Fruit fly (Drosophila melanogaster): ENCODE measurements around the gene bigmax.

Gene bigmax

DNA sequence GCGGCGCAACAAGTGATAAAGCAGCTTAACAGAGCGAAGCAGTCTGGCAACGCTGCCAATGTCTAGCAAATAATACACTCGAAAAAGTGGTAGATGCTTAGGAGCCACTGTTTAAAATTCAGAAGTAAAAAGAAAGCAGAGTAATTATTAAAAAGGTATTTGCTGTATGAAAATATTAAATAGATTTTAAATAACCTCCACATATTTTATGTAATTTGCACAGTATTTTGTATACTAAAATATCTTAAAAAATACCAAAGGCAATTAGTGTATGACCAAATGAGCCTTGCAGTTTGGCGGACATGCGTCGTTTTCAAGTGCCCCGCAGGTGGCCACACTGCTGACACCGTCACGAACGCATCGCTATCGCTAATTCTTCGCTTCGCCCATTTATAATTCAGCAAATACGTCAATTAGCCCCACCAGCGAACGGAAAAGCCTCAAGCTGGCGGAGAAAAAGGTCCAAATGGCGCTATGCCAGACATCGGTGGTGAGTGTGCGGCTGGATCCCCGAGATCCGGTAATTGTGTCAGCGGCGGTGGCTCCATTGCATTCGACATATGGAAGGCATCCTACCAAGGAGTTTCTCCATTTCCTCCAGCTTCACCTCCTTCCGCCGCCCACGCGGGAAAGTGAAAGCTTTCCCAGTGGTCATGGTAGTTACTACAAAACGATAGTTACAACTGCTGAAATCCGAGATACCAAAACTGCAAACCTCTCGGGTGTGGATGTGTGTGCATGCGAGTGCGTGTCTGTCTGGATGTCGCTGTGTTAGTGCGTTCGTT lies 35.0 kb downstream of the bigmax start, which contains the start of gene pll (continued):
- TF ChIP-seq gem (tag; optimal IDR thresholded peaks at IDR 0.05) (no peak), Asciz (GFP tag; optimal IDR thresholded peaks at IDR 0.05) (peak; percentile 50), CG4424 (GFP tag; optimal IDR thresholded peaks at IDR 0.05) (peak; percentile 67), CG8290 (GFP tag; optimal IDR thresholded peaks at IDR 0.05) (no peak), CG8290 (tag; optimal IDR thresholded peaks at IDR 0.05) (no peak), CG3995 (GFP tag; optimal IDR thresholded peaks at IDR 0.05) (peak; percentile 43), fd96Cb (tag; optimal IDR thresholded peaks at IDR 0.05) (peak; percentile 75), fru (optimal IDR thresholded peaks at IDR 0.05) (no peak), CG4617 (GFP tag; optimal IDR thresholded peaks at IDR 0.05; ENCODE audit: borderline replicate concordance) (peak; percentile 94), CG32767 (GFP tag; IDR thresholded peaks at IDR 0.05) (peak; percentile 77), slou (GFP tag; optimal IDR thresholded peaks at IDR 0.05) (peak; percentile 38), Hr51 (GFP tag; optimal IDR thresholded peaks at IDR 0.05) (peak; percentile 70 to 77), CG4360 (GFP tag; IDR thresholded peaks at IDR 0.05) (no peak), CG18599 (GFP tag; optimal IDR thresholded peaks at IDR 0.05) (peak; percentile 88), oc (tag; optimal IDR thresholded peaks at IDR 0.05) (peak; percentile 69), cato (GFP tag; optimal IDR thresholded peaks at IDR 0.05; ENCODE audit: borderline replicate concordance) (no peak), Scr (GFP tag; IDR thresholded peaks at IDR 0.05; ENCODE audit: partially characterized antibody) (peak; percentile 61), CG31224 (GFP tag; IDR thresholded peaks at IDR 0.05) (peak; percentile 84), CG8281 (tag; optimal IDR thresholded peaks at IDR 0.05) (no peak), CG10274 (GFP tag; optimal IDR thresholded peaks at IDR 0.05) (no peak), toy (GFP tag; IDR thresholded peaks at IDR 0.05) (no peak), Hsf (GFP tag; optimal IDR thresholded peaks at IDR 0.05) (peak; percentile 84), CG4854 (GFP tag; optimal IDR thresholded peaks at IDR 0.05) (peak; percentile 53), CG11723 (GFP tag; optimal IDR thresholded peaks at IDR 0.05) (no peak), Ada2b (GFP tag; IDR thresholded peaks at IDR 0.05) (peak; percentile 86), Ptx1 (GFP tag; IDR thresholded peaks at IDR 0.05) (peak; percentile 89), CG42726 (GFP tag; IDR thresholded peaks at IDR 0.05; ENCODE audit: partially characterized antibody) (peak; percentile 35; the same call in 1 of the 2 replicates), CG11085 (GFP tag; IDR thresholded peaks at IDR 0.05) (peak; percentile 77; the same call in 1 of the 2 replicates), CG14441 (GFP tag; IDR thresholded peaks at IDR 0.05) (peak; percentile 93), CG30431 (GFP tag; optimal IDR thresholded peaks at IDR 0.05) (peak; percentile 48), ATbp (GFP tag; optimal IDR thresholded peaks at IDR 0.05) (no peak), CG12942 (GFP tag; optimal IDR thresholded peaks at IDR 0.05) (peak; percentile 82), danr (GFP tag; IDR thresholded peaks at IDR 0.05) (peak; percentile 5; the same call in 1 of the 2 replicates), CG9876 (GFP tag; optimal IDR thresholded peaks at IDR 0.05) (peak; percentile 41), CG7372 (GFP tag; IDR thresholded peaks at IDR 0.05) (peak; percentile 83), crp (GFP tag; optimal IDR thresholded peaks at IDR 0.05) (peak in 1 of 2 experiments; percentile 36), H2.0 (GFP tag; IDR thresholded peaks at IDR 0.05) (peak; percentile 84), gcm2 (GFP tag; optimal IDR thresholded peaks at IDR 0.05) (peak; percentile 54), CG6854 (GFP tag; optimal IDR thresholded peaks at IDR 0.05) (no peak), chif (GFP tag; optimal IDR thresholded peaks at IDR 0.05) (peak; percentile 69 to 74), unc-4 (GFP tag; IDR thresholded peaks at IDR 0.05; ENCODE audit: partially characterized antibody) (peak; percentile 59), CG7271 (tag; optimal IDR thresholded peaks at IDR 0.05) (peak; percentile 17), CG8089 (GFP tag; optimal IDR thresholded peaks at IDR 0.05) (peak; percentile 38), CG15073 (GFP tag; optimal IDR thresholded peaks at IDR 0.05) (no peak), CTCF (GFP tag; optimal IDR thresholded peaks at IDR 0.05) (no peak), CG11093 (GFP tag; IDR thresholded peaks at IDR 0.05) (peak; percentile 75), grau (tag; optimal IDR thresholded peaks at IDR 0.05) (peak; percentile 80), peb (GFP tag; IDR thresholded peaks at IDR 0.05) (peak; percentile 83), zf30C (GFP tag; optimal IDR thresholded peaks at IDR 0.05) (peak; percentile 90), ham (GFP tag; IDR thresholded peaks at IDR 0.05) (no peak)

All from whole organism, embryonic.